Worm (Caenorhabditis elegans): Measurements from ENCODE around the gene rnp-1.

The rnp-1 gene

DNA sequence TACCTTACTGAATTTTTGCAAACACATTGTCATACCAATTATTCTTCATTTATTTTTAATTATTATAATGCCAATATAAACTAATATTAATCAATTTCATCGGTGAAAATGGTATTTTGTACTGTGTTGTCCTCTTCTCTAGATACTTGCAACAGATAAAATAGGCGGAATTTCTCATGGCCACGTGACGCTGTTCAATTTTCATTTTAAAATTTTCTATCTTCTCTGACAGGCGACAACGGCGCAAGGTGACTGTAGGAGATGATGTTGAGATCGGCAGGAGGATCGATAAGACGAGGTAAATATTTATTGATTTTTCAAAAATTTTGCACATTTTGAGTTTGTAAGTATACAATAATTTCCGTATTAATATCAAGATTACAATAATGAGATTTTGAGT, 2.2 kb downstream of the rnp-1 start, which contains the start of gene ogdh-2:
TSS of gene ogdh-2 (plus strand) at position 233 of the 400 bp plus-strand sequence.
- TF ChIP-seq aha-1 (tag; optimal IDR thresholded peaks at IDR 0.05) (no peak), ama-1 (optimal IDR thresholded peaks at IDR 0.05) (no peak), xbp-1 (tag; optimal IDR thresholded peaks at IDR 0.05) (no peak), mab-9 (GFP tag; IDR thresholded peaks at IDR 0.05) (no peak), unc-130 (tag; optimal IDR thresholded peaks at IDR 0.05) (no peak), isw-1 (GFP tag; IDR thresholded peaks at IDR 0.05) (no peak), snu-23 (GFP tag; optimal IDR thresholded peaks at IDR 0.05) (peak; percentile 48), tbx-2 (tag; optimal IDR thresholded peaks at IDR 0.05) (no peak), nhr-12 (tag; optimal IDR thresholded peaks at IDR 0.05) (no peak), dpl-1 (GFP tag; optimal IDR thresholded peaks at IDR 0.05) (peak in 1 of 3 experiments; percentile 7), mep-1 (tag; optimal IDR thresholded peaks at IDR 0.05) (peak; percentile 47), lsy-2 (tag; optimal IDR thresholded peaks at IDR 0.05) (peak; percentile 5 to 6), blmp-1 (tag; optimal IDR thresholded peaks at IDR 0.05) (peak; percentile 85), nhr-20 (tag; optimal IDR thresholded peaks at IDR 0.05) (peak; percentile 65), lin-13 (GFP tag; optimal IDR thresholded peaks at IDR 0.05) (no peak), C04F5.9 (tag; optimal IDR thresholded peaks at IDR 0.05) (no peak), jun-1 (tag; optimal IDR thresholded peaks at IDR 0.05) (no peak), unc-30 (tag; optimal IDR thresholded peaks at IDR 0.05) (no peak), nhr-11 (tag; optimal IDR thresholded peaks at IDR 0.05) (no peak), ceh-88 (GFP tag; IDR thresholded peaks at IDR 0.05) (no peak), mdl-1 (tag; optimal IDR thresholded peaks at IDR 0.05) (peak in 1 of 2 experiments; percentile 39), lin-14 (GFP tag; optimal IDR thresholded peaks at IDR 0.05) (peak; percentile 67), nhr-85 (tag) (peak; percentile 77), nhr-71 (tag; optimal IDR thresholded peaks at IDR 0.05) (peak; percentile 39), elt-3 (tag; optimal IDR thresholded peaks at IDR 0.05) (peak in 1 of 6 experiments; percentile 73), efl-3 (GFP tag; optimal IDR thresholded peaks at IDR 0.05) (no peak), lin-35 (GFP tag; optimal IDR thresholded peaks at IDR 0.05) (no peak), nhr-90 (tag; optimal IDR thresholded peaks at IDR 0.05; ENCODE audit: poor library complexity) (peak; percentile 16)

DNA sequence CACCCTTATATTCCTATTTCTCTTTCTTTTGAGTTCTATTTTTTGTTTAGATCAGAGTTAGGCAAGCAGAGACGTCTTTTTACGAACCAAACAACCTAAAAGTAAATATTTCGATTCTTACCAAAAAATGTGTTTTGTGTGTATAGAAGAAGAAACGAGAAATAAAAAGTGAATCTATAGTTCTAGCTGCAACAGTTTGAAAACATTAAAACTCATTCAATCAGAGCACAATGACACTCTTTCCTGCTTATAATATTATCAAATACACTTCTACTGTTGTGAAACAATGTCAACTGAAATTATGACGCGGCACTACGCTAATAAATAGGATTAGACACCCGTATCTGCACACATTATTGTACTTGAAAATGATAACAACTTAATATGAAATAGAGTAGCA, 3.8 kb downstream of the rnp-1 start, which contains the start of gene ZK836.3:
TSS of gene ZK836.3 (minus strand) at position 101 of the 400 bp plus-strand sequence.
- TF ChIP-seq pqm-1 (tag; optimal IDR thresholded peaks at IDR 0.05) (no peak), efl-1 (optimal IDR thresholded peaks at IDR 0.05) (no peak), efl-1 (GFP tag; optimal IDR thresholded peaks at IDR 0.05 in 1 of 2) (peak in 1 of 2 experiments; percentile 30)

ce11 chrV:12196659-12197058, 4.6 kb downstream of the rnp-1 start:
- TF ChIP-seq hpl-2 (GFP tag; optimal IDR thresholded peaks at IDR 0.05) (no peak), jun-1 (tag; optimal IDR thresholded peaks at IDR 0.05) (no peak), lin-14 (GFP tag; optimal IDR thresholded peaks at IDR 0.05) (peak; percentile 19), nhr-47 (tag; optimal IDR thresholded peaks at IDR 0.05) (no peak), efl-1 (optimal IDR thresholded peaks at IDR 0.05) (no peak), efl-1 (GFP tag; optimal IDR thresholded peaks at IDR 0.05 in 1 of 2) (peak in 1 of 2 experiments; percentile 56), lsy-2 (tag; optimal IDR thresholded peaks at IDR 0.05) (no peak)

DNA sequence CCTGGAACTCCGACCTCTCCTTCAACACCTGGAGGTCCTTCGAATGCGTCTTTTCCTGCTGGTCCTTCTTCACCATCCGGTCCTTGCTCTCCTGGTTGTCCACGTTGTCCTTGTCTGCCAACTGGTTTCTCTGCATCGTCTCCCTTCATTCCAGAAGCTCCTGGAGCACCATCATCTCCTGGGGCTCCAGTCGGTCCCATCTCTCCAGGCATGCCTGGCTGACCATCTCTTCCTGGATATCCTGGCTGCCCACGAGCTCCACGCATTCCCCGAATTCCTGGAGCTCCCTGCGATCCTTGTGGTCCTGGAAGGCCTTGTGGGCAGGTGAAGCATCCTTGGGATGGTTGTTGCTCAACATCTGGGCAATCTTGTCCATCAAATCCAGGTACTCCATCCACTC, 5.7 kb downstream of the rnp-1 start:
- no peak for TF ChIP-seq ceh-63 (GFP tag; optimal IDR thresholded peaks at IDR 0.05)

- TF ChIP-seq fkh-8 (tag; optimal IDR thresholded peaks at IDR 0.05) (no peak), hlh-4 (tag; optimal IDR thresholded peaks at IDR 0.05) (no peak), egl-27 (tag; optimal IDR thresholded peaks at IDR 0.05) (no peak), mdl-1 (tag; optimal IDR thresholded peaks at IDR 0.05) (no peak), grh-1 (GFP tag; IDR thresholded peaks at IDR 0.05) (no peak), ceh-63 (GFP tag; optimal IDR thresholded peaks at IDR 0.05) (no peak), snpc-4 (tag; optimal IDR thresholded peaks at IDR 0.05) (no peak), fkh-4 (tag; optimal IDR thresholded peaks at IDR 0.05; ENCODE audit: borderline replicate concordance) (no peak), lin-39 (tag; optimal IDR thresholded peaks at IDR 0.05) (no peak), nhr-47 (tag; optimal IDR thresholded peaks at IDR 0.05) (no peak), efl-3 (GFP tag; optimal IDR thresholded peaks at IDR 0.05) (no peak), Y116A8C.19 (tag; optimal IDR thresholded peaks at IDR 0.05; ENCODE audit: borderline replicate concordance) (no peak), ceh-88 (GFP tag; IDR thresholded peaks at IDR 0.05) (no peak), egl-13 (tag; optimal IDR thresholded peaks at IDR 0.05) (no peak)
Measured at ce11 chrV:12198545-12198944, 6.5 kb downstream of the rnp-1 start, which contains the start of gene lon-3. Gene lon-3 (minus strand): TSS chrV:12198645.
